Worm (Caenorhabditis elegans) whole organism, L3 larva: ENCODE results near the gene srp-6.

ENCODE experiments used
- R02D3.7 ChIP-seq: fragments of 150-350 bp; optimal IDR thresholded peaks from 2 replicates; lab custom pipeline; 2014; ENCODE audit warnings: missing biosample characterization, missing genetic modification characterization
- ama-1 ChIP-seq: fragments of 150-350 bp; optimal IDR thresholded peaks from 2 replicates; lab custom pipeline; 2018
- ceh-16 ChIP-seq: sonication (generic microtip); optimal IDR thresholded peaks from 2 replicates; lab custom pipeline; 2017; ENCODE audit warnings: missing biosample characterization, missing genetic modification characterization
- ceh-82 ChIP-seq: fragments of 150-350 bp; optimal IDR thresholded peaks from 2 replicates; lab custom pipeline; 2014; ENCODE audit warnings: missing biosample characterization, missing genetic modification characterization
- elt-3 ChIP-seq, 3 experiments: fragments of 150-350 bp in 1 of 3; sonication (generic microtip) in 2 of 3; optimal IDR thresholded peaks; 2 replicates in 2 of 3; 4 replicates in 1 of 3; lab custom pipeline; 2014 to 2017; ENCODE audit warnings: missing biosample characterization in 3 of 3, missing genetic modification characterization in 3 of 3
- eor-1 ChIP-seq, 2 experiments: fragments of 150-350 bp; optimal IDR thresholded peaks; 2 replicates each; lab custom pipeline; 2014 to 2018; ENCODE audit warnings: missing biosample characterization in 2 of 2, missing genetic modification characterization in 2 of 2
- lin-39 ChIP-seq: fragments of 150-350 bp; optimal IDR thresholded peaks from 2 replicates; lab custom pipeline; 2018; ENCODE audit warnings: missing biosample characterization, missing genetic modification reagents, missing genetic modification characterization
- nhr-28 ChIP-seq: fragments of 150-350 bp; optimal IDR thresholded peaks from 2 replicates; lab custom pipeline; 2014; ENCODE audit warnings: missing biosample characterization, missing genetic modification characterization
- nhr-77 ChIP-seq: fragments of 150-350 bp; optimal IDR thresholded peaks from 2 replicates; lab custom pipeline; 2014; ENCODE audit warnings: missing biosample characterization, missing genetic modification characterization
- skn-1 ChIP-seq: fragments of 150-350 bp; optimal IDR thresholded peaks from 2 replicates; lab custom pipeline; 2014; ENCODE audit warnings: missing biosample characterization, missing genetic modification characterization
- unc-39 ChIP-seq: sonication (generic microtip); optimal IDR thresholded peaks from 4 replicates; lab custom pipeline; 2017; ENCODE audit warnings: missing biosample characterization, missing genetic modification characterization
- zag-1 ChIP-seq: fragments of 150-350 bp; optimal IDR thresholded peaks from 2 replicates; lab custom pipeline; 2014; ENCODE audit warnings: missing biosample characterization, missing genetic modification characterization
- ztf-11 ChIP-seq: fragments of 150-350 bp; optimal IDR thresholded peaks from 2 replicates; lab custom pipeline; 2014; ENCODE audit warnings: missing biosample characterization, missing genetic modification characterization

- TF ChIP-seq zag-1 (tag; lab: Kevin White, UChicago) (no peak), R02D3.7 (tag; lab: Kevin White, UChicago) (no peak), nhr-77 (tag; lab: Kevin White, UChicago) (no peak), eor-1 (tag; optimal IDR thresholded peaks at IDR 0.05; lab: Kevin White, UChicago) (no peak), elt-3 (tag; optimal IDR thresholded peaks at IDR 0.05; lab: Kevin White, UChicago) (no peak), ceh-82 (tag; lab: Kevin White, UChicago) (no peak), ztf-11 (tag; lab: Kevin White, UChicago) (no peak), skn-1 (no peak), nhr-28 (tag; lab: Kevin White, UChicago) (no peak), lin-39 (tag; lab: Kevin White, UChicago) (no peak), unc-39 (no peak), ama-1 (lab: Kevin White, UChicago) (no peak), ceh-16 (no peak)
These were observed 21.8 kb downstream of the srp-6 start, which contains the start of gene cyp-35A2 for ce11 chrV:7364059-7364458.
